Fruit fly (Drosophila melanogaster) whole organism, embryonic: ENCODE measurements around the gene Nopp140.

Experiments used
- Antp ChIP-seq: fragments of 200-800 bp; sonication (Bioruptor generic); optimal IDR thresholded peaks from 3 replicates; lab custom pipeline; 2016; ENCODE audit warnings: missing biosample characterization, missing genetic modification characterization
- Atf6 ChIP-seq: fragments of 200-800 bp; sonication (Bioruptor generic); IDR thresholded peaks from 2 replicates; pipeline ENCODE4 v1.3.6; 2022; ENCODE audit warnings: missing biosample characterization, missing genetic modification characterization
- C15 ChIP-seq: fragments of 200-800 bp; sonication (Bioruptor generic); IDR thresholded peaks from 3 replicates; pipeline ENCODE4 v1.3.6; 2022; ENCODE audit warnings: missing biosample characterization, missing genetic modification characterization
- CG1024 ChIP-seq: fragments of 200-800 bp; sonication (Bioruptor generic); IDR thresholded peaks from 2 replicates; pipeline ENCODE4 v1.3.6; 2022; ENCODE audit warnings: missing biosample characterization, missing genetic modification characterization
- CG10543 ChIP-seq: fragments of 200-800 bp; sonication (Bioruptor generic); optimal IDR thresholded peaks from 3 replicates; lab custom pipeline; 2017; ENCODE audit warnings: missing biosample characterization, mild to moderate bottlenecking, missing genetic modification characterization, moderate library complexity
- CG10565 ChIP-seq: fragments of 200-800 bp; sonication (Bioruptor generic); optimal IDR thresholded peaks from 3 replicates; lab custom pipeline; 2016; ENCODE audit warnings: missing biosample characterization, mild to moderate bottlenecking, missing genetic modification characterization
- CG12155 ChIP-seq: fragments of 200-800 bp; sonication (Bioruptor generic); optimal IDR thresholded peaks from 3 replicates; lab custom pipeline; 2016; ENCODE audit warnings: missing biosample characterization, missing genetic modification characterization
- CG13123 ChIP-seq: fragments of 200-800 bp; sonication (Bioruptor generic); optimal IDR thresholded peaks from 2 replicates; lab custom pipeline; 2016; ENCODE audit warnings: missing biosample characterization, missing genetic modification characterization
- CG14014 ChIP-seq: fragments of 200-800 bp; sonication (Bioruptor generic); IDR thresholded peaks from 2 replicates; pipeline ENCODE4 v1.3.6; 2022; ENCODE audit warnings: missing biosample characterization, missing genetic modification characterization
- CG14050 ChIP-seq: fragments of 200-800 bp; sonication (Bioruptor generic); IDR thresholded peaks from 3 replicates; pipeline ENCODE4 v1.3.6; 2022; ENCODE audit warnings: missing biosample characterization, missing genetic modification characterization
- CG14965 ChIP-seq: fragments of 200-800 bp; sonication (Bioruptor generic); optimal IDR thresholded peaks from 2 replicates; lab custom pipeline; 2016; ENCODE audit warnings: missing biosample characterization, missing genetic modification characterization, borderline replicate concordance
- CG1602 ChIP-seq: fragments of 200-800 bp; sonication (Bioruptor generic); optimal IDR thresholded peaks from 3 replicates; lab custom pipeline; 2016; ENCODE audit warnings: missing biosample characterization, missing genetic modification characterization
- CG1647 ChIP-seq: fragments of 200-800 bp; sonication (Bioruptor generic); optimal IDR thresholded peaks from 3 replicates; lab custom pipeline; 2016; ENCODE audit warnings: missing biosample characterization, missing genetic modification characterization
- CG2116 ChIP-seq: fragments of 200-800 bp; sonication (Bioruptor generic); optimal IDR thresholded peaks from 3 replicates; lab custom pipeline; 2018; ENCODE audit warnings: missing biosample characterization, mild to moderate bottlenecking, missing genetic modification characterization
- CG31388 ChIP-seq: fragments of 200-800 bp; sonication (Bioruptor generic); optimal IDR thresholded peaks from 2 replicates; lab custom pipeline; 2016; ENCODE audit warnings: missing biosample characterization, missing genetic modification characterization
- CG3847 ChIP-seq: fragments of 200-800 bp; sonication (Bioruptor generic); IDR thresholded peaks from 2 replicates; pipeline ENCODE4 v1.3.6; 2022; ENCODE audit warnings: missing biosample characterization, missing genetic modification characterization
- CG3995 ChIP-seq: fragments of 200-800 bp; sonication (Bioruptor generic); optimal IDR thresholded peaks from 3 replicates; lab custom pipeline; 2016; ENCODE audit warnings: missing biosample characterization, missing genetic modification characterization
- CG4617 ChIP-seq: fragments of 200-800 bp; sonication (Bioruptor generic); optimal IDR thresholded peaks from 3 replicates; lab custom pipeline; 2016; ENCODE audit warnings: missing biosample characterization, missing genetic modification characterization, borderline replicate concordance
- CG5245 ChIP-seq: fragments of 200-800 bp; sonication (Bioruptor generic); optimal IDR thresholded peaks from 3 replicates; lab custom pipeline; 2016; ENCODE audit warnings: missing biosample characterization, missing genetic modification characterization
- CG6683 ChIP-seq: fragments of 200-800 bp; sonication (Bioruptor generic); optimal IDR thresholded peaks from 2 replicates; lab custom pipeline; 2017; ENCODE audit warnings: missing biosample characterization, mild to moderate bottlenecking, missing genetic modification characterization, missing genetic modification reagents
- CG7271 ChIP-seq: fragments of 200-800 bp; sonication (Bioruptor generic); optimal IDR thresholded peaks from 2 replicates; lab custom pipeline; 2018; ENCODE audit warnings: missing biosample characterization, mild to moderate bottlenecking, missing genetic modification characterization, moderate library complexity
- CG8924 ChIP-seq: fragments of 200-800 bp; optimal IDR thresholded peaks from 3 replicates; lab custom pipeline; 2019; ENCODE audit warnings: missing biosample characterization, mild to moderate bottlenecking, missing genetic modification characterization, moderate library complexity
- CG8944 ChIP-seq: fragments of 200-800 bp; sonication (Bioruptor generic); optimal IDR thresholded peaks from 3 replicates; lab custom pipeline; 2016; ENCODE audit warnings: missing biosample characterization, missing genetic modification characterization
- CTCF ChIP-seq: fragments of 200-800 bp; sonication (Bioruptor generic); optimal IDR thresholded peaks from 2 replicates; lab custom pipeline; 2017; ENCODE audit warnings: missing biosample characterization, mild to moderate bottlenecking, missing genetic modification characterization, moderate library complexity
- D ChIP-seq, 2 experiments: fragments of 200-800 bp in 1 of 2; fragments of >200 bp in 1 of 2; sonication (Bioruptor generic) in 1 of 2; optimal IDR thresholded peaks; 2 replicates in 1 of 2; 3 replicates in 1 of 2; lab custom pipeline; 2017; ENCODE audit warnings: mild to moderate bottlenecking in 1 of 2, missing biosample characterization in 1 of 2, missing genetic modification characterization in 1 of 2, missing genetic modification reagents in 1 of 2
- H2.0 ChIP-seq: fragments of 200-800 bp; sonication (Bioruptor generic); IDR thresholded peaks from 2 replicates; pipeline ENCODE4 v1.3.6; 2022; ENCODE audit warnings: missing biosample characterization, missing genetic modification characterization
- Hand ChIP-seq: fragments of 200-800 bp; sonication (Bioruptor generic); optimal IDR thresholded peaks from 2 replicates; lab custom pipeline; 2017; ENCODE audit warnings: mild to moderate bottlenecking, missing biosample characterization, missing genetic modification reagents, missing genetic modification characterization
- Hsf ChIP-seq: fragments of 200-800 bp; sonication (Bioruptor generic); optimal IDR thresholded peaks from 3 replicates; lab custom pipeline; 2016; ENCODE audit warnings: missing biosample characterization, missing genetic modification characterization
- Optix ChIP-seq: fragments of 200-800 bp; sonication (Bioruptor generic); IDR thresholded peaks from 3 replicates; pipeline ENCODE4 v1.3.6; 2022; ENCODE audit warnings: missing biosample characterization, missing genetic modification characterization
- PHDP ChIP-seq: fragments of 200-800 bp; sonication (Bioruptor generic); optimal IDR thresholded peaks from 3 replicates; lab custom pipeline; 2018; ENCODE audit warnings: missing biosample characterization, mild to moderate bottlenecking, missing genetic modification characterization, moderate library complexity
- Rfx ChIP-seq: fragments of 200-800 bp; sonication (Bioruptor generic); IDR thresholded peaks from 2 replicates; pipeline ENCODE4 v1.3.6; 2022; ENCODE audit warnings: missing biosample characterization, missing genetic modification characterization
- Trl ChIP-seq, 3 experiments: fragments of >200 bp in 2 of 3; fragments of 200-800 bp in 1 of 3; sonication (Bioruptor generic) in 1 of 3; optimal IDR thresholded peaks; 2 replicates in 1 of 3; 3 replicates in 2 of 3; lab custom pipeline; 2016 to 2017; ENCODE audit warnings: missing biosample characterization in 1 of 3, missing genetic modification characterization in 1 of 3
- abd-A ChIP-seq: fragments of 200-800 bp; sonication (Bioruptor generic); optimal IDR thresholded peaks from 3 replicates; lab custom pipeline; 2019; ENCODE audit warnings: missing biosample characterization, mild to moderate bottlenecking, missing genetic modification characterization, moderate library complexity
- bowl ChIP-seq: fragments of 200-800 bp; sonication (Bioruptor generic); IDR thresholded peaks from 2 replicates; pipeline ENCODE4 v1.3.6; 2022; ENCODE audit warnings: missing biosample characterization, missing genetic modification characterization
- dysf ChIP-seq: fragments of 200-800 bp; sonication (Bioruptor generic); IDR thresholded peaks from 3 replicates; pipeline ENCODE4 v1.3.6; 2022; ENCODE audit warnings: missing biosample characterization, missing genetic modification characterization
- grn ChIP-seq: fragments of 200-800 bp; sonication (Bioruptor generic); optimal IDR thresholded peaks from 3 replicates; lab custom pipeline; 2017; ENCODE audit warnings: missing biosample characterization, missing genetic modification characterization
- ham ChIP-seq: fragments of 200-800 bp; sonication (Bioruptor generic); IDR thresholded peaks from 2 replicates; pipeline ENCODE4 v1.3.6; 2022; ENCODE audit warnings: missing biosample characterization, missing genetic modification characterization
- hb ChIP-seq: fragments of 200-800 bp; sonication (Bioruptor generic); IDR thresholded peaks from 3 replicates; pipeline ENCODE4 v1.3.6; 2022; ENCODE audit warnings: missing biosample characterization, missing genetic modification characterization; ENCODE audit not compliant: partially characterized antibody
- kay ChIP-seq: fragments of 200-800 bp; sonication (Bioruptor generic); optimal IDR thresholded peaks from 2 replicates; lab custom pipeline; 2016; ENCODE audit warnings: missing biosample characterization, missing genetic modification characterization
- maf-S ChIP-seq: fragments of 200-800 bp; sonication (Bioruptor generic); optimal IDR thresholded peaks from 2 replicates; lab custom pipeline; 2016; ENCODE audit warnings: missing biosample characterization, missing genetic modification characterization
- ranshi ChIP-seq: fragments of 200-800 bp; sonication (Bioruptor generic); IDR thresholded peaks from 2 replicates; pipeline ENCODE4 v1.3.6; 2022; ENCODE audit warnings: missing biosample characterization, missing genetic modification characterization
- sc ChIP-seq, 3 experiments: fragments of >200 bp in 2 of 3; fragments of 200-800 bp in 1 of 3; sonication (Bioruptor generic) in 1 of 3; optimal IDR thresholded peaks; 2 replicates in 2 of 3; 3 replicates in 1 of 3; lab custom pipeline; 2017; ENCODE audit warnings: mild to moderate bottlenecking in 1 of 3, missing biosample characterization in 1 of 3, missing genetic modification characterization in 1 of 3, missing genetic modification reagents in 1 of 3
- slbo ChIP-seq: fragments of 200-800 bp; sonication (Bioruptor generic); IDR thresholded peaks from 2 replicates; pipeline ENCODE4 v1.3.6; 2022; ENCODE audit warnings: missing biosample characterization, missing genetic modification characterization
- slp2 ChIP-seq: fragments of 200-800 bp; sonication (Bioruptor generic); optimal IDR thresholded peaks from 2 replicates; lab custom pipeline; 2016; ENCODE audit warnings: missing biosample characterization, missing genetic modification characterization
- stwl ChIP-seq: fragments of 200-800 bp; sonication (Bioruptor generic); optimal IDR thresholded peaks from 3 replicates; lab custom pipeline; 2018; ENCODE audit warnings: missing biosample characterization, mild to moderate bottlenecking, missing genetic modification characterization, moderate library complexity
- sug ChIP-seq: fragments of 200-800 bp; optimal IDR thresholded peaks from 2 replicates; lab custom pipeline; 2019; ENCODE audit warnings: missing biosample characterization, mild to moderate bottlenecking, missing genetic modification characterization, moderate library complexity
- zen2 ChIP-seq: fragments of 200-800 bp; sonication (Bioruptor generic); IDR thresholded peaks from 3 replicates; pipeline ENCODE4 v1.3.6; 2022; ENCODE audit warnings: missing biosample characterization, missing genetic modification characterization; ENCODE audit not compliant: partially characterized antibody

Gene Nopp140

DNA sequence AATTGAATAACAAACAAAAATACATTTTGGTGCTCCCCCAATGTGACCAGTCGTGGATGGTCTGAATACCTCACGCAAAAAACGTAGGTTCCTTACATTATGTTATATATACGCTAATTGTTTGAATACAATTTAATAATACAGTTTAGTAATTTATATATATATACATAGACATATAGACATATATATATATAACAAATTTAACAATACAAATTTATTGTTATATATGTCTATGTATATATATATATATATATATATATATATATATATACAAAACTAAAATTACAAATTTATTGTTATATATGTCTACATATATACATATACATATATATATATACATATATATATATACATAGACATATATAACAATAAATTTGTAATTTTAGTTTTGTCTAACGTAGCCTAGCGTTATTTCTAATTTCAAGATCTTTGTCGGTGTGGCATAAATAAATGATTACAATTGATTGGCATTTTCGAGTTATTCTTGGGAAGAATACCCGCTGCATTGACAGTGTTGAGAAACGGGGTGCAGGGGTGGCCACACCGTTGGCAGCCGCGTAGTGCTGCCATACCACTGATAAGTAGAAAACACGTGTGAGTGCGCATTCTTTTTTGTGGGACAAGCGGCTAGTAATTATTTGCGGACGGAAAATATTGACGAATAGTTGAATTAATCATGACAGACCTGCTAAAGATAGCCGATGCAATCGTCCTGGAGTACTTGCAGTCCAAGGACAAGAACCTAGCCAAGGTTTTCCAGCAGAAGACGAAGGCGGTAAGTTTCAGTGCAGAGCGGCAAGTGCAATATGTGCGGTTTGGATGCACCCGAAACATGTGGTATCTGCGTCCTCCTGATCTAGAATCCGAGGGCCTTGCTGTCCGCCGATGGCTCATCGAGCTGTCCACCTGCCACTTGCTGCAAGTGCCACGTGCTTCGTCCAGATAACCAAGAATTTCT is at the start of gene Nopp140, which contains the start of gene CG7148 (continued):
- no peak for TF ChIP-seq CG7271
- peak; percentile 60 for TF ChIP-seq ranshi
- TF ChIP-seq CG4617 (GFP tag; lab: Kevin White, UChicago): peak; percentile 75
- no peak for TF ChIP-seq D (optimal IDR thresholded peaks at IDR 0.05; lab: Kevin White, UChicago)
- TF ChIP-seq D (GFP tag; optimal IDR thresholded peaks at IDR 0.05; lab: Kevin White, UChicago): peak; percentile 25
- peak; percentile 61 for TF ChIP-seq CG12155 (GFP tag; lab: Kevin White, UChicago)
- TF ChIP-seq Antp (GFP tag; lab: Kevin White, UChicago): peak; percentile 75
- no peak for TF ChIP-seq Trl (optimal IDR thresholded peaks at IDR 0.05; lab: Kevin White, UChicago)
- TF ChIP-seq Trl (GFP tag; optimal IDR thresholded peaks at IDR 0.05; lab: Kevin White, UChicago): peak; percentile 70
- no peak for TF ChIP-seq zen2 (GFP tag; lab: Robert Waterston, UW)
- TF ChIP-seq abd-A (tag; lab: Kevin White, UChicago): no peak
- no peak for TF ChIP-seq CTCF (GFP tag; lab: Kevin White, UChicago)
- TF ChIP-seq maf-S (GFP tag; lab: Kevin White, UChicago): peak; percentile 45
- TF ChIP-seq Optix (GFP tag; lab: Robert Waterston, UW): peak; percentile 42; the same call in 1 of the 3 replicates
- TF ChIP-seq CG1602 (GFP tag; lab: Kevin White, UChicago): peak; percentile 57
- TF ChIP-seq CG1024 (GFP tag; lab: Robert Waterston, UW): peak; percentile 64; the same call in 1 of the 2 replicates
- TF ChIP-seq sug (tag; lab: Kevin White, UChicago): peak; percentile 66
- no peak for TF ChIP-seq hb
- 0 out of 3 replicates have a peak, but pooled peaks have one; percentile 11 for TF ChIP-seq CG14050 (GFP tag; lab: Robert Waterston, UW)
- TF ChIP-seq Atf6 (GFP tag; lab: Robert Waterston, UW): peak; percentile 52; the same call in 1 of the 2 replicates
- TF ChIP-seq CG13123 (GFP tag; lab: Kevin White, UChicago): peak; percentile 9
- no peak for TF ChIP-seq CG31388 (GFP tag; lab: Kevin White, UChicago)
- TF ChIP-seq slp2 (GFP tag; lab: Kevin White, UChicago): peak; percentile 10
- peak; percentile 74 for TF ChIP-seq H2.0
- TF ChIP-seq CG8924 (tag; lab: Kevin White, UChicago): peak; percentile 79
- peak; percentile 69 for TF ChIP-seq dysf (GFP tag; lab: Robert Waterston, UW)
- peak; percentile 69 for TF ChIP-seq CG5245 (GFP tag; lab: Kevin White, UChicago)
- 0 out of 2 replicates have a peak, but pooled peaks have one; percentile 37 for TF ChIP-seq CG14014
- peak; percentile 61 for TF ChIP-seq CG8944
- peak; percentile 53 for TF ChIP-seq CG2116 (GFP tag; lab: Kevin White, UChicago)
- TF ChIP-seq CG14965 (GFP tag; lab: Kevin White, UChicago): no peak
- TF ChIP-seq sc (optimal IDR thresholded peaks at IDR 0.05; lab: Kevin White, UChicago): no peak
- TF ChIP-seq sc (GFP tag; optimal IDR thresholded peaks at IDR 0.05; lab: Kevin White, UChicago): no peak
- no peak for TF ChIP-seq ham (GFP tag; lab: Robert Waterston, UW)
- TF ChIP-seq CG6683: peak; percentile 43
- TF ChIP-seq grn (GFP tag; lab: Kevin White, UChicago): no peak
- TF ChIP-seq CG1647 (GFP tag; lab: Kevin White, UChicago): peak; percentile 61
- TF ChIP-seq CG3847 (GFP tag; lab: Robert Waterston, UW): peak; percentile 91
- peak; percentile 10 for TF ChIP-seq Hand (GFP tag; lab: Kevin White, UChicago)
- no peak for TF ChIP-seq CG10565
- TF ChIP-seq Hsf (GFP tag; lab: Kevin White, UChicago): peak; percentile 66
- TF ChIP-seq bowl: 0 out of 2 replicates have a peak, but pooled peaks have one; percentile 25
- peak; percentile 68 for TF ChIP-seq CG10543
- peak; percentile 85 for TF ChIP-seq slbo
- TF ChIP-seq stwl (tag; lab: Kevin White, UChicago): peak; percentile 72
- peak; percentile 13 for TF ChIP-seq CG3995 (GFP tag; lab: Kevin White, UChicago)
- TF ChIP-seq C15 (GFP tag; lab: Robert Waterston, UW): peak; percentile 13; the same call in 1 of the 3 replicates
- TF ChIP-seq kay (GFP tag; lab: Kevin White, UChicago): peak; percentile 1
- TF ChIP-seq Rfx: peak; percentile 91
- TF ChIP-seq PHDP (tag; lab: Kevin White, UChicago): peak; percentile 72
